Worm (Caenorhabditis elegans) whole organism, early embryonic: ENCODE measurements around the gene spp-12.

Source experiments
- F13C5.2 ChIP-seq: sonication (generic microtip); optimal IDR thresholded peaks from 2 replicates; lab custom pipeline; 2017; ENCODE audit warnings: mild to moderate bottlenecking, missing genetic modification characterization, inconsistent platforms, missing compliant biosample characterization
- ama-1 ChIP-seq: fragments of 150-350 bp; optimal IDR thresholded peaks from 2 replicates; lab custom pipeline; 2014
- ets-7 ChIP-seq: sonication (generic microtip); optimal IDR thresholded peaks from 2 replicates; lab custom pipeline; 2016; ENCODE audit warnings: missing genotype, missing genetic modification characterization, missing compliant biosample characterization
- flt-1 ChIP-seq: fragments of 200-800 bp; sonication (Bioruptor generic); IDR thresholded peaks from 2 replicates; pipeline ENCODE4 v1.3.6; 2022; ENCODE audit warnings: missing genetic modification characterization, missing compliant biosample characterization
- hmbx-1 ChIP-seq: sonication (generic microtip); optimal IDR thresholded peaks from 2 replicates; lab custom pipeline; 2016; ENCODE audit warnings: mild to moderate bottlenecking, missing genetic modification characterization, missing compliant biosample characterization
- hmg-4 ChIP-seq: fragments of 200-800 bp; sonication (Bioruptor generic); optimal IDR thresholded peaks from 2 replicates; lab custom pipeline; 2018; ENCODE audit warnings: mild to moderate bottlenecking, missing genetic modification characterization, missing compliant biosample characterization
- pes-1 ChIP-seq: fragments of 200-800 bp; sonication (Bioruptor generic); IDR thresholded peaks from 2 replicates; pipeline ENCODE4 v1.3.6; 2022; ENCODE audit warnings: missing genetic modification reagents, missing genetic modification characterization, missing compliant biosample characterization
- tbx-11 ChIP-seq: fragments of 200-800 bp; sonication (Bioruptor generic); IDR thresholded peaks from 2 replicates; pipeline ENCODE4 v1.3.6; 2022; ENCODE audit warnings: missing genetic modification characterization, missing compliant biosample characterization
- tra-4 ChIP-seq: sonication (generic microtip); optimal IDR thresholded peaks from 2 replicates; lab custom pipeline; 2017; ENCODE audit warnings: missing genetic modification characterization, missing compliant biosample characterization

ce11 chrV:13869551-13869950 is 20.1 kb upstream of the spp-12 start:
- no peak for TF ChIP-seq ets-7 (tag; lab: Kevin White, UChicago)
- no peak for TF ChIP-seq pes-1 (GFP tag; lab: Robert Waterston, UW)
- TF ChIP-seq tra-4 (tag; lab: Kevin White, UChicago), result no peak
- TF ChIP-seq flt-1 (GFP tag; lab: Robert Waterston, UW), result no peak
- TF ChIP-seq tbx-11 (GFP tag; lab: Robert Waterston, UW), result no peak
- no peak for TF ChIP-seq ama-1 (lab: Kevin White, UChicago)
- TF ChIP-seq hmbx-1 (tag; lab: Kevin White, UChicago), result no peak
- TF ChIP-seq F13C5.2 (tag; lab: Kevin White, UChicago), result no peak
- TF ChIP-seq hmg-4 (GFP tag; lab: Kevin White, UChicago), result no peak
